ENCODE assay signal across 3 fruit fly cellular contexts in genomic region chr2L:21067137-21067536, dm6.
A peak's percentile ranks its signal among the peaks of the same experiment; 100 is the strongest.
TF ChIP-seq lines count a peak whose summit lies in the region.

No protein-coding gene starts in this region.

- TF ChIP-seq CTCF in whole organism, embryonic (GFP tag; optimal IDR thresholded peaks at IDR 0.05; lab: Kevin White, UChicago), result no peak

TF ChIP-seq in whole organism, embryonic, 481 proteins besides CTCF, POLR2A, EP300 and RAD21:
- TF ChIP-seq Rx (GFP tag; IDR thresholded peaks at IDR 0.05; lab: Robert Waterston, UW) (no peak), Hr51 (GFP tag; optimal IDR thresholded peaks at IDR 0.05; lab: Kevin White, UChicago) (peak in 1 of 2 experiments; percentile 13), Drgx (GFP tag; IDR thresholded peaks at IDR 0.05; lab: Robert Waterston, UW) (peak; percentile 53; the same call in 1 of the 2 replicates)

TF ChIP-seq in whole organism, prepupa, 60 proteins besides CTCF, POLR2A, EP300 and RAD21:
- no peak for TF ChIP-seq CG6792 (GFP tag; optimal IDR thresholded peaks at IDR 0.05; lab: Kevin White, UChicago)
- TF ChIP-seq salr (GFP tag; optimal IDR thresholded peaks at IDR 0.05; lab: Kevin White, UChicago), result no peak
- TF ChIP-seq CG15336 (GFP tag; IDR thresholded peaks at IDR 0.05; lab: Robert Waterston, UW), result peak; percentile 53; the same call in 1 of the 2 replicates
- TF ChIP-seq CG8119 (GFP tag; IDR thresholded peaks at IDR 0.05; lab: Robert Waterston, UW), result peak; percentile 43; the same call in 2 of the 3 replicates
- TF ChIP-seq fd85E (GFP tag; optimal IDR thresholded peaks at IDR 0.05; lab: Kevin White, UChicago), result no peak
- TF ChIP-seq CG4318 (GFP tag; optimal IDR thresholded peaks at IDR 0.05; lab: Kevin White, UChicago), result peak; percentile 11
- TF ChIP-seq CG8319 (GFP tag; optimal IDR thresholded peaks at IDR 0.05; lab: Kevin White, UChicago), result no peak
- TF ChIP-seq eg (GFP tag; IDR thresholded peaks at IDR 0.05; lab: Robert Waterston, UW), result peak; percentile 38; the same call in 1 of the 3 replicates
- TF ChIP-seq CG11294 (GFP tag; IDR thresholded peaks at IDR 0.05; lab: Robert Waterston, UW), result peak; percentile 44; the same call in 1 of the 2 replicates
- peak; percentile 35; the same call in 1 of the 2 replicates for TF ChIP-seq Gug (GFP tag; IDR thresholded peaks at IDR 0.05; lab: Robert Waterston, UW)
- peak; percentile 40 for TF ChIP-seq Hr4 (GFP tag; optimal IDR thresholded peaks at IDR 0.05; lab: Kevin White, UChicago)
- no peak for TF ChIP-seq Hr38 (GFP tag; optimal IDR thresholded peaks at IDR 0.05; lab: Kevin White, UChicago)
- no peak for TF ChIP-seq CG31627 (GFP tag; optimal IDR thresholded peaks at IDR 0.05; lab: Kevin White, UChicago)
- TF ChIP-seq CG6276 (GFP tag; optimal IDR thresholded peaks at IDR 0.05; lab: Kevin White, UChicago), result peak; percentile 59
- no peak for TF ChIP-seq CG10631 (GFP tag; optimal IDR thresholded peaks at IDR 0.05; lab: Kevin White, UChicago)
- no peak for TF ChIP-seq Ets96B (tag; optimal IDR thresholded peaks at IDR 0.05; lab: Kevin White, UChicago)
- TF ChIP-seq CG6854 (GFP tag; optimal IDR thresholded peaks at IDR 0.05; lab: Kevin White, UChicago), result no peak
- no peak for TF ChIP-seq fd59A (GFP tag; optimal IDR thresholded peaks at IDR 0.05; lab: Kevin White, UChicago)
- peak; percentile 50 for TF ChIP-seq Eip78C (GFP tag; lab: Kevin White, UChicago)
- no peak for TF ChIP-seq Smox (GFP tag; optimal IDR thresholded peaks at IDR 0.05; lab: Kevin White, UChicago)
- TF ChIP-seq Sox102F (GFP tag; optimal IDR thresholded peaks at IDR 0.05; lab: Kevin White, UChicago), result no peak
- no peak for TF ChIP-seq pdm3 (GFP tag; optimal IDR thresholded peaks at IDR 0.05; lab: Kevin White, UChicago)
- peak; percentile 74 for TF ChIP-seq CG32006 (GFP tag; optimal IDR thresholded peaks at IDR 0.05; lab: Kevin White, UChicago)
- no peak for TF ChIP-seq Eip93F (GFP tag; optimal IDR thresholded peaks at IDR 0.05; lab: Kevin White, UChicago)

TF ChIP-seq in whole organism, pupa, 21 proteins besides CTCF, POLR2A, EP300 and RAD21:
- TF ChIP-seq CG32121 (GFP tag; IDR thresholded peaks at IDR 0.05; lab: Robert Waterston, UW) (no peak; the same call in none of the 2 replicates), Pif1A (GFP tag; optimal IDR thresholded peaks at IDR 0.05; lab: Kevin White, UChicago) (peak; percentile 10), CG13204 (GFP tag; optimal IDR thresholded peaks at IDR 0.05; lab: Kevin White, UChicago) (no peak), EcR (GFP tag; optimal IDR thresholded peaks at IDR 0.05; lab: Kevin White, UChicago) (no peak), fd96Ca (GFP tag; IDR thresholded peaks at IDR 0.05; lab: Robert Waterston, UW) (no peak), Snoo (tag; optimal IDR thresholded peaks at IDR 0.05; lab: Kevin White, UChicago) (no peak), CG12605 (GFP tag; IDR thresholded peaks at IDR 0.05; lab: Robert Waterston, UW) (no peak), CG8301 (tag; optimal IDR thresholded peaks at IDR 0.05; lab: Kevin White, UChicago) (peak; percentile 44), CG17806 (tag; optimal IDR thresholded peaks at IDR 0.05; lab: Kevin White, UChicago) (no peak), gl (tag; optimal IDR thresholded peaks at IDR 0.05; lab: Kevin White, UChicago) (no peak), Ets98B (GFP tag; IDR thresholded peaks at IDR 0.05; lab: Robert Waterston, UW) (peak; percentile 35; the same call in 1 of the 2 replicates), CG15710 (tag; optimal IDR thresholded peaks at IDR 0.05; lab: Kevin White, UChicago) (no peak), rn (GFP tag; IDR thresholded peaks at IDR 0.05; lab: Robert Waterston, UW) (no peak), CG14655 (GFP tag; optimal IDR thresholded peaks at IDR 0.05; lab: Kevin White, UChicago) (no peak), Pif1B (GFP tag; optimal IDR thresholded peaks at IDR 0.05; lab: Kevin White, UChicago) (no peak), CG4496 (GFP tag; IDR thresholded peaks at IDR 0.05; lab: Robert Waterston, UW) (peak; percentile 37; the same call in 1 of the 3 replicates), CG9948 (tag; optimal IDR thresholded peaks at IDR 0.05; lab: Kevin White, UChicago) (no peak), CG10348 (GFP tag; IDR thresholded peaks at IDR 0.05; lab: Robert Waterston, UW) (no peak), CG34367 (tag; optimal IDR thresholded peaks at IDR 0.05; lab: Kevin White, UChicago) (no peak), CG8159 (tag; optimal IDR thresholded peaks at IDR 0.05; lab: Kevin White, UChicago) (no peak), D1 (tag; optimal IDR thresholded peaks at IDR 0.05; lab: Kevin White, UChicago) (no peak)

Comparison
In these comparisons a context has a peak if more than half of its experiments do, and no peak if none do; other contexts are left out.
1. Of the 7 proteins assayed by ChIP-seq in both whole organism, embryonic and whole organism, prepupa: peak only in whole organism, embryonic: none; only in whole organism, prepupa: Gug; in both: none; in neither: 6.